Worm (Caenorhabditis elegans) whole organism, midembryonic: ENCODE measurements around the gene Y53C12A.6.

Experiments used
- T22C8.4 ChIP-seq: fragments of 200-800 bp; sonication (Bioruptor generic); IDR thresholded peaks from 2 replicates; pipeline ENCODE4 v1.3.6; 2022; ENCODE audit warnings: missing genetic modification characterization, missing compliant biosample characterization
- cog-1 ChIP-seq: sonication (generic microtip); optimal IDR thresholded peaks from 2 replicates; lab custom pipeline; 2016; ENCODE audit warnings: missing genetic modification characterization, missing compliant biosample characterization
- klf-2 ChIP-seq: fragments of 200-800 bp; sonication (Bioruptor generic); conservative IDR thresholded peaks from 2 replicates; pipeline ENCODE4 v1.3.6; 2022; ENCODE audit warnings: missing genetic modification reagents, missing genetic modification characterization, missing compliant biosample characterization
- med-1 ChIP-seq: sonication (generic microtip); optimal IDR thresholded peaks from 2 replicates; lab custom pipeline; 2017; ENCODE audit warnings: missing genetic modification characterization, mild to moderate bottlenecking, missing compliant biosample characterization, antibody characterized with exemption, missing genetic modification reagents; ENCODE audit not compliant: insufficient read depth
- ref-1 ChIP-seq: fragments of 200-800 bp; sonication (Bioruptor generic); conservative IDR thresholded peaks from 2 replicates; pipeline ENCODE4 v1.3.6; 2022; ENCODE audit warnings: missing genetic modification reagents, missing genetic modification characterization, missing compliant biosample characterization
- ztf-29 ChIP-seq: fragments of 200-800 bp; sonication (Bioruptor generic); IDR thresholded peaks from 2 replicates; pipeline ENCODE4 v1.3.6; 2022; ENCODE audit warnings: missing genetic modification reagents, missing genetic modification characterization, missing compliant biosample characterization

DNA sequence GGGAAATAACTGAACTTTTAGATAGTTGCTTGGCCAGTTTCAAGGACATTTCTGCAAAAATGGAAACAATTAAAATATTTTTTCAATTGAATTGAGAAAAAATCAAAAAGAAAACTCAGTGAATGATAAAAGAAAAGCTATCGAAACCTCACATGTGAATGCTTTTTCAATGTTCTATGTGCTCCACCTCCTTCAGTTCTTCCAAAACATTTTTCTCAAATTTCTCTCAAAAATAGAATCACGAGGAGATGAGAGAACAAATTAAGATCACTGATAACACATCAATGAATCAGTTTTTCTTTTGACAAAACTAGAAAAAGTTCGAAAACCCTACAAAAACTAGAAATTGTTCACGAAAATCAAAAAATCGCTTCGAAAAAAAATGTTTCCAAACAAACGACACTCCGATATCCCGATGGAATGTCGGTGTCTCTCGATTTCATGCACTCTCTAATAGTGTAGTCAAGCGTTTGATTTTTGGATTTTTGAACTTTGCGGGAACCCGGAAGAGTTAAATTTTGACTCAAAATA is 31.1 kb downstream of the Y53C12A.6 start, which contains the start of gene ZK1320.9:
- TF ChIP-seq med-1 (GFP tag; lab: Kevin White, UChicago): no peak
- TF ChIP-seq klf-2 (GFP tag; lab: Robert Waterston, UW): no peak
- no peak for TF ChIP-seq cog-1 (tag; lab: Kevin White, UChicago)
- TF ChIP-seq ref-1 (GFP tag; lab: Robert Waterston, UW): no peak
- TF ChIP-seq T22C8.4 (GFP tag; lab: Robert Waterston, UW): no peak
- no peak for TF ChIP-seq ztf-29 (GFP tag; lab: Robert Waterston, UW)
